Fruit fly (Drosophila melanogaster): Measurements from ENCODE around the gene Or94b.

- TF ChIP-seq CG12768 (GFP tag; optimal IDR thresholded peaks at IDR 0.05), result no peak
- no peak for TF ChIP-seq CG14711 (tag; optimal IDR thresholded peaks at IDR 0.05)
Observed at dm6 chr3R:22965984-22966383, 23.1 kb upstream of the Or94b start, which contains the start of gene Tpl94D.
